Fruit fly (Drosophila melanogaster): ENCODE data around the gene dsb.

DNA sequence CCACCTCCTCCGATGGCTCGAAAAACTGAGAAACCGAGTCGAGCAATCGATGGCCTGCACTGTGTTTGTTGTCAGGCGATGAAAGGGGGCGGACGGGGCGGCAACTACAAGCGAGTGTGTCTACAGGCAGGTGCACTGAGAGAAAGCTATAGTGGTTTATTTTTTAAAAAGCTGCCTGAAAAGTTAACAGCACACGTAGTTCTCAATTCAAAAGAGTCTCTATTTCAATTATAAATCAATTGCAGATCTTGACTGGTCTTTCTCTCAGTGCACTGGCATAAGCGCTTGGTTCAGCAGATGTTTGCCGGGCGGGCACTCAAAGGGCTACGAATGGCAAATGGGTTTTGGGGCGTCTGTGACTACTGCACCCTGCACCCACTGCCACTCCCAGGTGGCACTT lies 29.3 kb downstream of the dsb start:
- TF ChIP-seq CG33017 (tag; optimal IDR thresholded peaks at IDR 0.05) (no peak), CG11617 (GFP tag; optimal IDR thresholded peaks at IDR 0.05) (no peak), CG14711 (tag; optimal IDR thresholded peaks at IDR 0.05) (no peak), toe (GFP tag; optimal IDR thresholded peaks at IDR 0.05) (no peak), CG7045 (GFP tag; optimal IDR thresholded peaks at IDR 0.05) (peak; percentile 38), tj (GFP tag; optimal IDR thresholded peaks at IDR 0.05) (no peak), Clk (GFP tag; optimal IDR thresholded peaks at IDR 0.05) (peak; percentile 21), pad (GFP tag; optimal IDR thresholded peaks at IDR 0.05) (no peak), cnc (optimal IDR thresholded peaks at IDR 0.05) (no peak), CG12768 (GFP tag; optimal IDR thresholded peaks at IDR 0.05) (peak; percentile 36), CG7101 (tag; optimal IDR thresholded peaks at IDR 0.05) (no peak)
